Worm (Caenorhabditis elegans): ENCODE measurements around the gene ZK822.1.

The ZK822.1 gene

DNA sequence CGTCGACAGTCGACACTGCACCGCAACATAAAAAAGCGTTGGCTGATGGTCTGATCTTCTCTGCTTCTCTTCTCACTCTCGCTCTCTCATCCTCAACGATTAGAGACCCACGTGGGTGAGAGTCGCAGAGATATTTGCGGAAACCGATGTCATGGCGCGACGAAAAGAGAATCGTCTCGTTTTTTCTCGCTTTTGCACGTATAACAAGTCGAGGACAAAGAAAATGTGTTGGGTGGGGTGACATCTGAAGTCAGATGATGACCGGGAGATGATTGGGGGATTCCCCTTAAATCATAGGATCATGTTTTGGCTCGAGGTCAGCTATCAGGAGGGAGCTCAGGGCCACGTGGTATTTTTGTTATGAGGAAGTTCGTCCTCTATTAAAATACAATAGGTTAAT, 34.5 kb upstream of the ZK822.1 start (continued):
- TF ChIP-seq aly-2 (tag; optimal IDR thresholded peaks at IDR 0.05): no peak
- TF ChIP-seq nhr-25 (tag; optimal IDR thresholded peaks at IDR 0.05): peak; percentile 98
- no peak for TF ChIP-seq elt-1 (tag; optimal IDR thresholded peaks at IDR 0.05)
- TF ChIP-seq nhr-129 (tag; optimal IDR thresholded peaks at IDR 0.05): peak; percentile 97
- TF ChIP-seq skn-1 (tag; optimal IDR thresholded peaks at IDR 0.05): no peak
- peak; percentile 37 for TF ChIP-seq ama-1 (optimal IDR thresholded peaks at IDR 0.05)
- no peak for TF ChIP-seq ceh-82 (tag; optimal IDR thresholded peaks at IDR 0.05)
- no peak for TF ChIP-seq dmd-4 (tag; optimal IDR thresholded peaks at IDR 0.05)
- TF ChIP-seq crh-2 (tag; optimal IDR thresholded peaks at IDR 0.05): peak; percentile 94
- no peak for TF ChIP-seq ztf-1 (GFP tag; conservative IDR thresholded peaks at IDR 0.05)
- no peak for TF ChIP-seq mbf-1 (tag; optimal IDR thresholded peaks at IDR 0.05)
- TF ChIP-seq nhr-21 (tag; optimal IDR thresholded peaks at IDR 0.05): peak; percentile 97
- no peak for TF ChIP-seq elt-3 (tag; optimal IDR thresholded peaks at IDR 0.05)

ce11 chrIV:11955592-11955991, 33.7 kb upstream of the ZK822.1 start:
- TF ChIP-seq blmp-1 (tag; optimal IDR thresholded peaks at IDR 0.05; ENCODE audit: insufficient read depth) (peak; percentile 53), ama-1 (optimal IDR thresholded peaks at IDR 0.05) (peak; percentile 63), Y55F3AM.14 (GFP tag; optimal IDR thresholded peaks at IDR 0.05) (peak; percentile 18), mdl-1 (tag; optimal IDR thresholded peaks at IDR 0.05) (peak; percentile 2 to 70), F13H6.1 (tag; optimal IDR thresholded peaks at IDR 0.05) (peak; percentile 54), lin-11 (tag; optimal IDR thresholded peaks at IDR 0.05) (no peak), mab-5 (tag; optimal IDR thresholded peaks at IDR 0.05) (no peak), elt-3 (tag; optimal IDR thresholded peaks at IDR 0.05) (no peak), skn-1 (tag; optimal IDR thresholded peaks at IDR 0.05) (no peak), ztf-11 (tag; optimal IDR thresholded peaks at IDR 0.05) (no peak), lin-13 (GFP tag; optimal IDR thresholded peaks at IDR 0.05) (peak; percentile 77), nhr-21 (tag; optimal IDR thresholded peaks at IDR 0.05) (peak; percentile 69), sem-4 (tag; optimal IDR thresholded peaks at IDR 0.05) (peak; percentile 37), sma-9 (GFP tag; optimal IDR thresholded peaks at IDR 0.05) (peak; percentile 94), sma-9 (tag; optimal IDR thresholded peaks at IDR 0.05) (no peak), nhr-6 (tag; optimal IDR thresholded peaks at IDR 0.05) (peak; percentile 48), nhr-129 (tag; optimal IDR thresholded peaks at IDR 0.05) (peak; percentile 78), crh-2 (tag; optimal IDR thresholded peaks at IDR 0.05) (peak; percentile 82), sma-3 (GFP tag; optimal IDR thresholded peaks at IDR 0.05) (peak; percentile 68), ztf-1 (GFP tag; conservative IDR thresholded peaks at IDR 0.05) (no peak), lsy-2 (tag; optimal IDR thresholded peaks at IDR 0.05) (peak in 1 of 2 experiments; percentile 71), gmeb-1 (tag; optimal IDR thresholded peaks at IDR 0.05) (peak; percentile 74), ztf-4 (tag; optimal IDR thresholded peaks at IDR 0.05) (peak; percentile 70), fos-1 (tag; optimal IDR thresholded peaks at IDR 0.05) (peak; percentile 76)

ce11 chrIV:11952612-11953299, 30.8 kb upstream of the ZK822.1 start, which contains the start of gene gdh-1:
Gene gdh-1 (plus strand): TSS chrIV:11953249.
- TF ChIP-seq aly-2 (tag; optimal IDR thresholded peaks at IDR 0.05) (no peak), nhr-129 (tag; optimal IDR thresholded peaks at IDR 0.05) (peak; percentile 75), zag-1 (tag; optimal IDR thresholded peaks at IDR 0.05) (no peak), egl-27 (tag; optimal IDR thresholded peaks at IDR 0.05) (no peak), gmeb-1 (tag; optimal IDR thresholded peaks at IDR 0.05) (peak; percentile 33), mbf-1 (tag; optimal IDR thresholded peaks at IDR 0.05) (no peak), peb-1 (tag; optimal IDR thresholded peaks at IDR 0.05) (no peak), fos-1 (tag; optimal IDR thresholded peaks at IDR 0.05) (peak; percentile 50), nhr-11 (tag; optimal IDR thresholded peaks at IDR 0.05) (no peak), mdl-1 (tag; optimal IDR thresholded peaks at IDR 0.05) (peak in 1 of 2 experiments; percentile 5), crh-2 (tag; optimal IDR thresholded peaks at IDR 0.05) (peak; percentile 59), unc-55 (GFP tag; optimal IDR thresholded peaks at IDR 0.05) (peak; percentile 35), nhr-21 (tag; optimal IDR thresholded peaks at IDR 0.05) (no peak), ama-1 (optimal IDR thresholded peaks at IDR 0.05) (peak; percentile 56), sma-3 (GFP tag; optimal IDR thresholded peaks at IDR 0.05) (peak; percentile 24), blmp-1 (tag; optimal IDR thresholded peaks at IDR 0.05; ENCODE audit: insufficient read depth) (peak; percentile 44), ztf-11 (tag; optimal IDR thresholded peaks at IDR 0.05) (no peak), unc-39 (tag; optimal IDR thresholded peaks at IDR 0.05) (no peak), sma-9 (GFP tag; optimal IDR thresholded peaks at IDR 0.05) (peak; percentile 47), sma-9 (tag; optimal IDR thresholded peaks at IDR 0.05) (no peak), lin-13 (GFP tag; optimal IDR thresholded peaks at IDR 0.05) (peak; percentile 59), C34F6.9 (tag; optimal IDR thresholded peaks at IDR 0.05) (peak; percentile 52), F13H6.1 (tag; optimal IDR thresholded peaks at IDR 0.05) (peak; percentile 48), nhr-25 (tag; optimal IDR thresholded peaks at IDR 0.05) (peak; percentile 73), lsy-2 (tag; optimal IDR thresholded peaks at IDR 0.05) (peak; percentile 16)

All from whole organism, L2 larva.